Worm (Caenorhabditis elegans): ENCODE data around the gene aip-1.
A peak's percentile ranks its signal among the peaks of the same experiment; 100 is the strongest.

Gene aip-1

ce11 chrV:14012002-14012554, at the start of gene aip-1, which contains the start of gene ddx-17:
Gene aip-1 (plus strand): TSS chrV:14012333.
Gene ddx-17 (minus strand): TSS chrV:14012052.
- TF ChIP-seq F37B4.10 (GFP tag; IDR thresholded peaks at IDR 0.05), result no peak
- TF ChIP-seq lin-54 (GFP tag; optimal IDR thresholded peaks at IDR 0.05), result peak; percentile 58
- TF ChIP-seq nhr-120 (GFP tag; IDR thresholded peaks at IDR 0.05), result no peak
- TF ChIP-seq nfya-1 (tag; optimal IDR thresholded peaks at IDR 0.05; ENCODE audit: borderline replicate concordance, insufficient read depth), result no peak
- TF ChIP-seq rpc-1 (optimal IDR thresholded peaks at IDR 0.05), result peak; percentile 29
- TF ChIP-seq rpc-1 (tag; optimal IDR thresholded peaks at IDR 0.05), result no peak
- peak; percentile 76 for TF ChIP-seq madf-6 (GFP tag; IDR thresholded peaks at IDR 0.05)
- TF ChIP-seq Y53G8AR.9 (GFP tag; conservative IDR thresholded peaks at IDR 0.05), result 0 out of 2 replicates have a peak, but pooled peaks have one; percentile 45
- TF ChIP-seq ztf-25 (GFP tag; IDR thresholded peaks at IDR 0.05), result no peak
- no peak for TF ChIP-seq F23B12.7 (tag; optimal IDR thresholded peaks at IDR 0.05; ENCODE audit: insufficient read depth)
- TF ChIP-seq madf-3 (GFP tag; IDR thresholded peaks at IDR 0.05), result peak; percentile 76
- peak; percentile 74 for TF ChIP-seq rcor-1 (GFP tag; IDR thresholded peaks at IDR 0.05)
- no peak for TF ChIP-seq ceh-79 (tag; optimal IDR thresholded peaks at IDR 0.05)
- no peak for TF ChIP-seq zfh-2 (GFP tag; conservative IDR thresholded peaks at IDR 0.05)
- no peak for TF ChIP-seq Y79H2A.3 (GFP tag; conservative IDR thresholded peaks at IDR 0.05)
- TF ChIP-seq mel-28 (tag; optimal IDR thresholded peaks at IDR 0.05; ENCODE audit: borderline replicate concordance), result no peak
- no peak for TF ChIP-seq F39B2.1 (GFP tag; IDR thresholded peaks at IDR 0.05)
- TF ChIP-seq snpc-1.1 (tag; optimal IDR thresholded peaks at IDR 0.05; ENCODE audit: insufficient read depth), result peak; percentile 16
- peak; percentile 76 for TF ChIP-seq ekl-4 (GFP tag; IDR thresholded peaks at IDR 0.05)
- TF ChIP-seq ztf-22 (GFP tag; optimal IDR thresholded peaks at IDR 0.05), result no peak
- no peak for TF ChIP-seq ccch-3 (GFP tag; optimal IDR thresholded peaks at IDR 0.05)
- TF ChIP-seq nfya-2 (GFP tag; IDR thresholded peaks at IDR 0.05), result no peak
- TF ChIP-seq madf-8 (GFP tag; conservative IDR thresholded peaks at IDR 0.05), result peak; percentile 50
- peak; percentile 41; the same call in 1 of the 2 replicates for TF ChIP-seq ceh-91 (GFP tag; IDR thresholded peaks at IDR 0.05)
- 0 out of 2 replicates have a peak, but pooled peaks have one; percentile 12 for TF ChIP-seq attf-3 (GFP tag; conservative IDR thresholded peaks at IDR 0.05)
- TF ChIP-seq Y95B8A.8 (GFP tag; IDR thresholded peaks at IDR 0.05), result peak; percentile 25; the same call in 1 of the 2 replicates
- no peak for TF ChIP-seq aptf-3 (GFP tag; IDR thresholded peaks at IDR 0.05)
- peak; percentile 52 for TF ChIP-seq ceh-27 (GFP tag; optimal IDR thresholded peaks at IDR 0.05)
- TF ChIP-seq hmg-1.2 (GFP tag; IDR thresholded peaks at IDR 0.05), result peak; percentile 40; the same call in 1 of the 2 replicates
- peak; percentile 71 for TF ChIP-seq mcd-1 (GFP tag; IDR thresholded peaks at IDR 0.05)
- TF ChIP-seq Y67H2A.10 (GFP tag; conservative IDR thresholded peaks at IDR 0.05), result peak; percentile 72; the same call in 1 of the 2 replicates
- TF ChIP-seq ztf-26 (tag; optimal IDR thresholded peaks at IDR 0.05), result peak; percentile 35
- TF ChIP-seq tbp1 (GFP tag; optimal IDR thresholded peaks at IDR 0.05), result peak; percentile 55
- TF ChIP-seq snpc-3.4 (tag; optimal IDR thresholded peaks at IDR 0.05), result peak; percentile 66
- peak; percentile 57 for TF ChIP-seq dpl-1 (GFP tag; optimal IDR thresholded peaks at IDR 0.05)
- TF ChIP-seq egl-44 (GFP tag; IDR thresholded peaks at IDR 0.05), result 0 out of 2 replicates have a peak, but pooled peaks have one; percentile 16
- TF ChIP-seq hsf-1 (GFP tag; IDR thresholded peaks at IDR 0.05), result peak; percentile 81
- TF ChIP-seq let-607 (tag; optimal IDR thresholded peaks at IDR 0.05), result peak in 1 of 2 experiments; percentile 21
- TF ChIP-seq D2030.7 (GFP tag; IDR thresholded peaks at IDR 0.05), result peak; percentile 40; the same call in 1 of the 2 replicates
- 0 out of 2 replicates have a peak, but pooled peaks have one; percentile 19 for TF ChIP-seq lin-26 (GFP tag; IDR thresholded peaks at IDR 0.05)
- TF ChIP-seq pha-4 (tag; optimal IDR thresholded peaks at IDR 0.05), result no peak
- no peak for TF ChIP-seq dpff-1 (tag; optimal IDR thresholded peaks at IDR 0.05)
- peak; percentile 45; the same call in 1 of the 2 replicates for TF ChIP-seq B0336.3 (GFP tag; IDR thresholded peaks at IDR 0.05)
- no peak for TF ChIP-seq him-1 (tag; optimal IDR thresholded peaks at IDR 0.05)
- peak; percentile 71 for TF ChIP-seq lin-40 (tag; optimal IDR thresholded peaks at IDR 0.05)
- peak; percentile 30 for TF ChIP-seq madf-10 (tag; optimal IDR thresholded peaks at IDR 0.05)
- TF ChIP-seq nfyb-1 (GFP tag; IDR thresholded peaks at IDR 0.05), result peak; percentile 56
